Worm (Caenorhabditis elegans): Measurements from ENCODE around the gene ced-6.

Gene ced-6

DNA sequence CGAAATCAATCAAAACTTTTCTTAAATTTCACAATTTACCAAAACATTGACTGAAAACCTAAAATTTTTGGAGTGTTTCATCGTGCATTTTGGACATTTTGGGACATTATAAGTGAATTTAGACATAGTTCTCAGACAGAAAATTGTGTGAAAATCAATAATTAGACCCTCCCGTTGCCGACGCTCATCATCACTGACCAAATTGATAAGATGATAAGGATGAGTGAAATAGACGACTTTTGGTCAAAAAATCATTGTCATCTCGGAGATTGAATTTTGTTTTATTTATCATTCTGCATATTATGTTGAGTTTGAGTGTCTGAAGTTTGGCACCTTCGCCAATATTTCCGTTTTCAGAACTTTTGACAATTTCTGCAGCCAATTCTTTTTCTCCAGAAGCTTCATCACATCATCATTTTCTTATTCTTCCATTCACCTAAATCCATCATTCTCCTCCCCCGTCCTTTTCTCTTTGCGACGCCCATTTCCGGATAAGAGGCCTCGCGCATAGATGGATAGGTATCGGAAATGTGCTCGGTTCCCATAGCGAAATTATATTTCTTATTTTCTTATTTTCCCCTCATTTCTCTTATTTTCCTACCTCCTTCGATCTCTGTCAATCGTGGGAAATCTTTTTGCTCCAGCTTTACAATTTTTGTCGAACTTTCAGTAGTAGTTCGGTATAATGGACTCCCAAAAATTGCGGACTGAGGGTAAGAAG is 16.2 kb downstream of the ced-6 start, which contains the start of gene bas-1:
TSS of gene bas-1 (plus strand) at position 671 of the 721 bp plus-strand sequence.
- no peak for TF ChIP-seq unc-62 (GFP tag; optimal IDR thresholded peaks at IDR 0.05)

DNA sequence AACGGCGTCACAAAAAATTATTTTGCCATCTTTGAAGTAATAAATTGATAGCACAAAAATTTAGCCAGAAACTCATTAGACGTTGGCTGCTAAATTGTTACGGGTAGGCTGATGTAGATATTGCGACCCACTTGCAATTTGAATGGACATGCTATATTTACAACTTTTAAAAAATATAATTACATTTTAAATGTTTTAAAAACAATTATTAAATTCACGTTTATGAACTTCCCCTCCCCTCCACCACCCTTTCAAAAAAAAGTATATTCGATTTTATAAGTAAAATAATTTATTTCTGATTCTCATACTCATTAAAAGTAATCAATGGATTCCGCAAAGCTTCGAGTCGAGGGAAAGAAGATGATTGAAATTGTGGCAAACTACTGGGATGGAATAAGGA is 19.1 kb downstream of the ced-6 start, which contains the start of gene basl-1:
TSS of gene basl-1 (plus strand) at position 301 of the 400 bp plus-strand sequence.
- TF ChIP-seq unc-62 (GFP tag; optimal IDR thresholded peaks at IDR 0.05): no peak

DNA sequence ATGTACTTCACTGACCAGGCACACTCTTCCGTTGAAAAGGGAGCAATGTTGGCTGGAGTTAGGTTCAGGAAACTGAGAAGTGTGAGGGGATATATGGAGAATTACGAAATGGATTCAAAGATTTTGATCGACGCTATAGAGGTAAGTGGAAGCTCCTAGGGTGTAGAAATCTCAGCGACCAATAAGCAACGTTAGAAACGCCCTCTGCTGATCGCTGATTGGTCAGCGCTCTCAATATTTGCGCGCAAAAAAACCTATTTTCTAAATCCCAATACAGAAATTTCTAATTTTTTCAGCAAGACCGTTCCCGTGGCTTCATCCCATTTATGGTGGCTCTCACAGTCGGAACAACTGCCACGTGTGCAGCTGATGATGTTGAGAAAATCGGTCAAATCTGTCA is 20.1 kb downstream of the ced-6 start:
- TF ChIP-seq unc-62 (GFP tag; optimal IDR thresholded peaks at IDR 0.05): no peak

DNA sequence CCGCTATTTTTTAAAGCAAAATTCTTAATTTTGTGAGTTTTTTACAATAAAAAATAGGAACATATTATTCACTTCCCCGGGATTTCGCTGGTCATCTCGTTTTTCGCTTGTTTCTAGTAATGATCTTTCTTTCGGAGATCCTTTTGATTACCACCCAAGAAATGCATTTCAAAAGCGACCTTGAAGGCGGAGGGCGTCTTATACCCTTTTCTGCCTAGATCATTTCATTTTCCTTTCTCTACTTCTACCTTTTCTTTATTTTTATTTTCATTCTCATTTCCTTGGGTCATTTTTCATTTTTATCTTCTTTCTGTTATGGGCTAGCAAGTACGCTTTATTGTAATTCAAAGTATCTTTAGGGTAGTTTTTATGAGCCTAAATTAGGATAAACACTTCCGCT is 24.6 kb downstream of the ced-6 start:
- no peak for TF ChIP-seq unc-62 (GFP tag; optimal IDR thresholded peaks at IDR 0.05)

DNA sequence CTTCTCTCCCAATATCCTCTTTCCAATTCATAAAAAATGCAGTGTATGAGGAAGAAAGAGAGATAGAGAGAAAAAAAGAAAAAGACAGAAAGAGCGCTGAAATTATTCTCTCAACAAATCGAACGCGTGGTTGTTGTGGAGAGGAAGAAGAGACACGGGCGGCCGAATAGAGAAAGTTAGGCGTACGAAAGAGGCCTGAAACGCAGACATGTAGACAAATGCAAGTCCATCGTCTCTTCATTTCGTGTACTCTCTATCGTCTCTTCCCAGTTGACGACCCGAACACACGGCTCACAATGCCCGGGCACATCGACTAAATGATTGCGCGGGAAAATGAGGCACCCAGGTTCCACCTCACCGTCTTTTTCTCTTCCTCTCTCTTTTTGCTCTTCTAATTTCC is 25.7 kb downstream of the ced-6 start:
- TF ChIP-seq unc-62 (GFP tag; optimal IDR thresholded peaks at IDR 0.05): no peak

DNA sequence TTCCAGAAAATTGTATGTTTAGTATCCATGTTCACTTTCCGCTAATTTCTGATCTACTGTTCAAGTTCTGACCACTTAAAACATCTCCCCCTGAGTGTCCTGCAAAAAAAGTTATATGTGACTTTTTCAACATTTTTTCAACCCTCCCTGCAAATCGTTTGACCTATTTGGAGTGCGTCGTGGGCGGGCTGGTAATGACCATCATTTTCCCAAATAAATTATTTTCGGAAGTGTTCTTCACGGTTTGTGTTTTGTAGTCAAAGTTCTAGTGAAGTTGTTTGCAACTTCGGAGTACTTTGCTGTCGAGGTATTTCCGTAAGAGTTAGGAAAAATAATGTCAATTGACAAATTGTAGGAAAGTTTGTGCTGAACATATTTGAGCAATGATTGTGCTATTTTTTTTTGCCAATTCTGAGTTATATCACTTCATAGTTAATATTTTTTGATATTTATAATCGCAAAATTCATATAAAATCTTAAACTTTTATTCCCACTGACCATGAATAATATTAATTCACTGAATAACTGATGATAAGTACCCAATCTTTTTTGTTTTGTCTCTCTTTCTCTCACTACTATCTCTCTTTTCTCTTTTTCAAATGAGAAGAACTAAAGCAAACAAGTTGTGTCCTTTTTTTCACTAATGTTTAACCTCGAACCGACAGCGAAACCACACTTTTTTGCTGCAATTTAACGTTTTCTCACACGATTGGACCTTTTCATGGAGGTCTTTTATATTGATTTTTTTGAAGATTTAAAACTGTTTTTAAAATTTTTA is 26.9 kb downstream of the ced-6 start:
- no peak for TF ChIP-seq unc-62 (GFP tag; optimal IDR thresholded peaks at IDR 0.05)

DNA sequence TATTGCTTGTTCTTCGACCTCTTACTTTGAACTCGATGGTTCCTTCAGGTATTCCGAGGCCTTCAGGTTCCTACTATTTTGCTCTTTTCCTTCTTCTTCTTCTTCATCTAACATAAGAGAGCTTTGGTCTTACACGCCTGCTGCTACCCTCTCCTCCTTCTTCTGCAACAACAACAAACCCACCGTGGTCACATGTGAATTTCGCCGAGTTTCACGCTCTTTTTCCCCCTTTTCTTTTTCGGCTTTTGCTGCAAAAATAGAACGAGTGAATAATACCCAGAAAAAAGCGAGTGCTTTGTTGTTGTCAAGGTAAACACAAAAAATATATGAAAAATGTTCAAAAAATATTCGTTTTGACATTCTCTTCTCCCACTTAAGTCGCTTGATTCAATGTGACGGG is 27.8 kb downstream of the ced-6 start:
- TF ChIP-seq unc-62 (GFP tag; optimal IDR thresholded peaks at IDR 0.05): no peak

DNA sequence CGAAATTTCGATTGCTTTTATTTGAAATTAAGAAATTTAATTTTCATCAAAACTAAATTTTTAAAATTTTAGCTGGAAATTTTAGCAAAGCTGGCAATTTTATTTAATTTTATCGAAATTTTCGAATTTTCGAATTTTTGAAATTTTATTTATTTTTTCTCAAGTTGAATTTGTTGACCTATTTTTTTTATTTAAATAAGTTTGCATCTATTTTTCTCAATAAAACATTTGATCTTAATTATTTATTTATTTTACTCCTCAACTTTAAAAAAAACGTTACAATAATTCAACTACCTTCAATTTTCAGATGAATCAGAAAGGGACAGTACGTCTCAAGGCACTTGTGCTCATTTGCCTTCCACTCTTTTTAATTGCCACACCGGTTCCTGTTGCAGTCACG is 29.3 kb downstream of the ced-6 start, which contains the start of gene daf-4:
TSS of gene daf-4 (plus strand) at position 301 of the 400 bp plus-strand sequence.
- no peak for TF ChIP-seq unc-62 (GFP tag; optimal IDR thresholded peaks at IDR 0.05)

DNA sequence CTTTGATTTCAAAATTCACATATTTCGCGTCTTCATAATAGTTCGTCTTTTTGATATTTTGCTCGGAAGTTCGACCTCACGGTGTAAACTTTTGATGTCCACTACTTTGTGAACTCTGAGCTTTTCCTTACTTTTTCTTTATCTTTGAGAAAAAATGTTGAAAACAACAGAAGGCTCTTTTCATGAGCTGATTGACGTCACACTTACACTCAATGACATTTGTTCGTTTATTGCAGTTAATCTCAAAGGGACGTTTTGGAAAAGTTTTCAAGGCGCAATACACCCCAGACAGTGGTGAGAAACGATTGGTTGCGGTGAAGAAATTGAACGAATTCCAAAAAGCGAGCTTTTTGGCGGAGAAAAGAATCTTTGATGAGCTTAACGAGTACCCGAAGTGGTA is 33.7 kb downstream of the ced-6 start:
- TF ChIP-seq unc-62 (GFP tag; optimal IDR thresholded peaks at IDR 0.05): no peak

DNA sequence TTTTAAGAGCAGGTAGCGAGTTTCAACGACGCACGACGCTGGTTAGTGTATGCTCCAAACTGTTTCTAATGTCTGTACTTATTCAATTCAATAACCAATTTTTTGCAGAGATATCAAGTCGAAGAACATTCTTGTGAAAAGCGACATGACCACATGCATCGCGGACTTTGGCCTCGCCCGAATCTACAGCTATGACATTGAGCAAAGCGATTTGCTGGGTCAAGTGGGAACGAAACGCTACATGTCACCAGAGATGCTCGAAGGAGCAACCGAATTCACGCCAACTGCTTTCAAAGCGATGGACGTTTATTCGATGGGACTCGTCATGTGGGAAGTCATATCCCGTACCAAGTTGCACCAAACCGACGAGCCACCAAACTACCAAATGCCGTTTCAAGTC is 34.8 kb downstream of the ced-6 start:
- no peak for TF ChIP-seq unc-62 (GFP tag; optimal IDR thresholded peaks at IDR 0.05)

DNA sequence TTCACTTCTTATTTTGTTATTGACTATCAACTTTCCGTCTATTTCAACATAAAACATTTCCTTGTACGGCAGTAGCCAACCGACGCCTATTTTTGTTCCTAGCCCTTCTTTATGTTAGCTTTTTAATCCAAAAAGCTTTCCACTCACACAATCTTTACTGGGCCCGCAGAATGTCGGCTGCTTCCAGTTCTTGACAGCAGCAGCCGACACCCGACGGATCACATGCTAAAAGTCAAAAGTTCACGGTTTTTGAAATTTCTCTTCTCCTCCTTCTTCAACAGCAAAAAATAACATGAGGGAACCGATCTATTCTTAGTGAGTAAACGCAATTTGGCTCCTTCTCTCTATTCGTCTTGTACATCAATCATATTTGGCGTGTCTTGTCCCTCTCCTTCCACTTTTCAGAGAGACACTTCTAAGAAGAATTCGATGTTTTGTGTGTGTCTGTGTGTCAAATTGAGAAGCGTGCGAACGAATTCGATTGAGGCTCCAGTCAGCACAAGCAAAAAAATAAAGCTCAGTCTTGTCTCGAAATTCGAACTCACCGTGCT is 36.9 kb downstream of the ced-6 start:
- TF ChIP-seq unc-62 (GFP tag; optimal IDR thresholded peaks at IDR 0.05): no peak

DNA sequence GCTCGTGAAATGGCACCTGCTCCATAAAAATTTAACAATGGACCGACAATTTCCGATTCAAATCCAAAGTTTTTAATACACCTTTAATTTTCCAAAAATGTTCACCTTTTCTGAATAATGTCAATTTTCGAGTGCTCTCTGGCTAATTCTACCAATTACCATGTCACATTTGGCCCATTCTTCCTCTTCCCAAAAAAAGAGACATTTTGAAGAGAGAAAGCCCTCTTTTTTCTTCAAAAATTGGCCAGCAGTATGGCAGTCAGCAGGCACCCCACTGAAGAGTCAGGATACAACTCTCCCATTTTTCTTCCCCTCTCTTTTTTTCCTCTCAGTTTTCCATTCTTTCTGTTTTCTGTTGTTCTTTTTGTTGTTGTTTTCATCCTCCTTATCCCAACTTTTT is 38.9 kb downstream of the ced-6 start:
- TF ChIP-seq unc-62 (GFP tag; optimal IDR thresholded peaks at IDR 0.05): no peak

DNA sequence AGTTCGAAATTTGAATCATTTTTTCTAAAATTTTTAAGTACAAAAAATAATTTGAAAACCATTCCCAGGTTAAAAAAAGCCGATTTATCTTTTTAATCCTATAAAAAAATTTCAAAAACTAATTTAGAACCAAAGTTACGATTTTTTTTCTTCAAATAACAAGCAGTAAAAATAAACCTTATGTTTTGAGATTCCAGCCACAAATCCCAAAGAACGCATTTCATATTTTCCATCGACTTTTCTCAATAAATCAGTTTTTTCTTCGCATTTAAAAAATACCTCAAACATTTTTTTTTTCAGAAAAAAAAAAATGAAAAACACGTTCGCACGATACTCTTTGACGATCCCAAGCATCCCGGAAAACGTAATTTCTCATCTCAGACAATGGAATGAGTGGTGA is 39.6 kb downstream of the ced-6 start, which contains the start of gene ckk-1:
TSS of gene ckk-1 (plus strand) at position 301 of the 400 bp plus-strand sequence.
- no peak for TF ChIP-seq unc-62 (GFP tag; optimal IDR thresholded peaks at IDR 0.05)

DNA sequence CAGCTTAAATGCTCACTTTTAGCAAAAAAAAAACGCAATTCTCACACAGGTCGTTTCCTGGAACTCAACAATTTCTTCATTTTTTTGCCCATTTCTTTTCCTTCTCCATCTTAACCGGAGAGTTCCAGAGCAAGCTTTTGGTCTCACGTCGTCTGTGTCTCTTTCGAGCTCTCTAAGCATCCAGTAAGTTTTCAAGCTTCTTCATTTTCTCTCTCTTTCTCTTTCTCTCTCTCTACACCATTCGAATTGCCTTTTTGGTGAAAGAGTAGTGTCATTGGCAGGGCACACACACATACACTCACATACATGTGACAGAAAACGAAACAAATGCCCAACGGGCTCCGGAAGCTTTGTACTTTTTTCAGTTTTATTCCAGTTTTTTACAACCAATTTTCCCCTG is 44.3 kb downstream of the ced-6 start:
- TF ChIP-seq unc-62 (GFP tag; optimal IDR thresholded peaks at IDR 0.05): no peak

DNA sequence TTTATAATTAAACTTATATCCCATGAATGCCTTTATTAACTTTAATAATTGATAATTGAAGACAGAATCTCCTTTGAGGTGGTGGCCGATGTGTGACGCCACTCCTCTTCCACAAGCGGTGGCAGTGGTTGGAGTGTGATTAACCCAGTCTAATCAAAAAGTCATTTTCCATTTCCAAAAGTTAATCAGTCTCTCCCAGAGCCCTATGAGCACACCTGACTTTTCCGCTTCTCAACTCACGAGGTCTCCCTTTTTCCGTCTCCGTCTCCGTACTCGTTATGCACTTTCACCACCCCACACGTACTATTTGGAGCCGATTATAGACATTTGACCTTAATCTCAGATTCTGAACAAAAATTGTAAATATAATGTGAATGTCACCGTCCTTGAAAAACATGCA is 47.1 kb downstream of the ced-6 start:
- TF ChIP-seq unc-62 (GFP tag; optimal IDR thresholded peaks at IDR 0.05): no peak
